Fruit fly (Drosophila melanogaster): ENCODE data around the gene Imp.
A peak's percentile ranks its signal among the peaks of the same experiment; 100 is the strongest.

Imp gene

dm6 chrX:10785920-10786361, 38.1 kb downstream of the Imp start (continued):
- TF ChIP-seq CG12071 (GFP tag; optimal IDR thresholded peaks at IDR 0.05) (no peak), cg (GFP tag; optimal IDR thresholded peaks at IDR 0.05) (peak; percentile 87), Sox100B (GFP tag; optimal IDR thresholded peaks at IDR 0.05) (no peak), CG13424 (tag; optimal IDR thresholded peaks at IDR 0.05) (no peak), sima (GFP tag; optimal IDR thresholded peaks at IDR 0.05) (no peak), sisA (GFP tag; IDR thresholded peaks at IDR 0.05) (no peak), slou (GFP tag; optimal IDR thresholded peaks at IDR 0.05) (no peak), NK7.1 (GFP tag; optimal IDR thresholded peaks at IDR 0.05) (no peak), ewg (GFP tag; optimal IDR thresholded peaks at IDR 0.05) (peak; percentile 17), E2f2 (GFP tag; IDR thresholded peaks at IDR 0.05) (no peak), CG11695 (GFP tag; IDR thresholded peaks at IDR 0.05) (no peak), CG18619 (GFP tag; optimal IDR thresholded peaks at IDR 0.05) (no peak), bbx (GFP tag; IDR thresholded peaks at IDR 0.05; ENCODE audit: partially characterized antibody) (no peak), inv (GFP tag; IDR thresholded peaks at IDR 0.05; ENCODE audit: partially characterized antibody) (no peak), Asciz (GFP tag; optimal IDR thresholded peaks at IDR 0.05) (no peak), Med (GFP tag) (peak; percentile 71), prd (optimal IDR thresholded peaks at IDR 0.05) (no peak), prd (GFP tag; IDR thresholded peaks at IDR 0.05) (no peak), CG8281 (tag; optimal IDR thresholded peaks at IDR 0.05) (no peak), shn (GFP tag; optimal IDR thresholded peaks at IDR 0.05) (no peak), CG18262 (tag; optimal IDR thresholded peaks at IDR 0.05) (no peak), en (GFP tag; optimal IDR thresholded peaks at IDR 0.05) (no peak), CG8924 (tag; optimal IDR thresholded peaks at IDR 0.05) (peak; percentile 24), Fer1 (GFP tag; optimal IDR thresholded peaks at IDR 0.05) (peak; percentile 55), gro (GFP tag; optimal IDR thresholded peaks at IDR 0.05) (no peak), lilli (GFP tag; optimal IDR thresholded peaks at IDR 0.05) (no peak), al (GFP tag; IDR thresholded peaks at IDR 0.05) (no peak), h (optimal IDR thresholded peaks at IDR 0.05) (no peak), CG11723 (GFP tag; optimal IDR thresholded peaks at IDR 0.05) (no peak), chn (GFP tag; optimal IDR thresholded peaks at IDR 0.05) (no peak), zf30C (GFP tag; optimal IDR thresholded peaks at IDR 0.05) (no peak), NC2β (GFP tag; optimal IDR thresholded peaks at IDR 0.05) (no peak), CG7786 (GFP tag; optimal IDR thresholded peaks at IDR 0.05) (no peak), Aef1 (GFP tag; IDR thresholded peaks at IDR 0.05) (no peak), CG10543 (GFP tag; optimal IDR thresholded peaks at IDR 0.05) (peak; percentile 6), CG18011 (GFP tag; optimal IDR thresholded peaks at IDR 0.05) (no peak), nmo (GFP tag; optimal IDR thresholded peaks at IDR 0.05) (no peak), CG2678 (tag; optimal IDR thresholded peaks at IDR 0.05) (no peak), nom (GFP tag; optimal IDR thresholded peaks at IDR 0.05) (peak; percentile 30), gcm (GFP tag; optimal IDR thresholded peaks at IDR 0.05) (no peak), HLH3B (GFP tag; IDR thresholded peaks at IDR 0.05) (no peak), crc (GFP tag; optimal IDR thresholded peaks at IDR 0.05) (no peak), CG15011 (GFP tag; optimal IDR thresholded peaks at IDR 0.05) (no peak), dan (GFP tag; IDR thresholded peaks at IDR 0.05) (no peak), ems (GFP tag; optimal IDR thresholded peaks at IDR 0.05) (peak; percentile 12), CG7839 (tag; optimal IDR thresholded peaks at IDR 0.05) (no peak), Mes4 (GFP tag; optimal IDR thresholded peaks at IDR 0.05) (no peak), Atf3 (GFP tag; optimal IDR thresholded peaks at IDR 0.05) (no peak), klu (GFP tag; IDR thresholded peaks at IDR 0.05) (no peak), zfh1 (GFP tag; IDR thresholded peaks at IDR 0.05) (no peak), hb (GFP tag; IDR thresholded peaks at IDR 0.05; ENCODE audit: partially characterized antibody) (no peak), dimm (GFP tag; IDR thresholded peaks at IDR 0.05) (no peak), Usf (GFP tag; optimal IDR thresholded peaks at IDR 0.05) (no peak)
